Worm (Caenorhabditis elegans) whole organism, early embryonic: ENCODE data around the gene Y51B9A.9.
A peak's percentile ranks its signal among the peaks of the same experiment; 100 is the strongest.

Experiments used
- B0310.2 ChIP-seq: sonication (generic microtip); optimal IDR thresholded peaks from 2 replicates; lab custom pipeline; 2016; ENCODE audit warnings: mild to moderate bottlenecking, missing genetic modification characterization, missing compliant biosample characterization
- F13C5.2 ChIP-seq: sonication (generic microtip); optimal IDR thresholded peaks from 2 replicates; lab custom pipeline; 2017; ENCODE audit warnings: mild to moderate bottlenecking, missing genetic modification characterization, inconsistent platforms, missing compliant biosample characterization
- aly-1 ChIP-seq: sonication (generic microtip); optimal IDR thresholded peaks from 2 replicates; lab custom pipeline; 2016; ENCODE audit warnings: missing genetic modification characterization, missing compliant biosample characterization
- ama-1 ChIP-seq: fragments of 150-350 bp; optimal IDR thresholded peaks from 2 replicates; lab custom pipeline; 2014
- ceh-13 ChIP-seq: fragments of 200-800 bp; sonication (Bioruptor generic); optimal IDR thresholded peaks from 2 replicates; lab custom pipeline; 2018; ENCODE audit warnings: mild to moderate bottlenecking, missing genetic modification characterization, missing compliant biosample characterization
- ceh-36 ChIP-seq: sonication (generic microtip); optimal IDR thresholded peaks from 2 replicates; lab custom pipeline; 2016; ENCODE audit warnings: missing genetic modification characterization, inconsistent platforms, missing compliant biosample characterization
- ets-7 ChIP-seq: sonication (generic microtip); optimal IDR thresholded peaks from 2 replicates; lab custom pipeline; 2016; ENCODE audit warnings: missing genotype, missing genetic modification characterization, missing compliant biosample characterization
- flt-1 ChIP-seq: fragments of 200-800 bp; sonication (Bioruptor generic); IDR thresholded peaks from 2 replicates; pipeline ENCODE4 v1.3.6; 2022; ENCODE audit warnings: missing genetic modification characterization, missing compliant biosample characterization
- hmbx-1 ChIP-seq: sonication (generic microtip); optimal IDR thresholded peaks from 2 replicates; lab custom pipeline; 2016; ENCODE audit warnings: mild to moderate bottlenecking, missing genetic modification characterization, missing compliant biosample characterization
- hmg-4 ChIP-seq: fragments of 200-800 bp; sonication (Bioruptor generic); optimal IDR thresholded peaks from 2 replicates; lab custom pipeline; 2018; ENCODE audit warnings: mild to moderate bottlenecking, missing genetic modification characterization, missing compliant biosample characterization
- hnd-1 ChIP-seq: sonication (generic microtip); optimal IDR thresholded peaks from 2 replicates; lab custom pipeline; 2016; ENCODE audit warnings: missing genetic modification characterization, missing compliant biosample characterization
- pes-1 ChIP-seq: fragments of 200-800 bp; sonication (Bioruptor generic); IDR thresholded peaks from 2 replicates; pipeline ENCODE4 v1.3.6; 2022; ENCODE audit warnings: missing genetic modification reagents, missing genetic modification characterization, missing compliant biosample characterization
- scrt-1 ChIP-seq: fragments of 200-800 bp; sonication (Bioruptor generic); IDR thresholded peaks from 2 replicates; pipeline ENCODE4 v1.3.6; 2022; ENCODE audit warnings: missing genetic modification characterization, missing compliant biosample characterization
- sea-1 ChIP-seq: fragments of 200-800 bp; sonication (Bioruptor generic); conservative IDR thresholded peaks from 2 replicates; pipeline ENCODE4 v1.3.6; 2022; ENCODE audit warnings: missing genetic modification characterization, missing compliant biosample characterization
- tbx-11 ChIP-seq: fragments of 200-800 bp; sonication (Bioruptor generic); IDR thresholded peaks from 2 replicates; pipeline ENCODE4 v1.3.6; 2022; ENCODE audit warnings: missing genetic modification characterization, missing compliant biosample characterization
- tbx-37 ChIP-seq: fragments of 200-800 bp; sonication (Bioruptor generic); conservative IDR thresholded peaks from 2 replicates; pipeline ENCODE4 v1.3.6; 2022; ENCODE audit warnings: missing genetic modification reagents, missing genetic modification characterization, missing compliant biosample characterization
- tra-4 ChIP-seq: sonication (generic microtip); optimal IDR thresholded peaks from 2 replicates; lab custom pipeline; 2017; ENCODE audit warnings: missing genetic modification characterization, missing compliant biosample characterization

The Y51B9A.9 gene

DNA sequence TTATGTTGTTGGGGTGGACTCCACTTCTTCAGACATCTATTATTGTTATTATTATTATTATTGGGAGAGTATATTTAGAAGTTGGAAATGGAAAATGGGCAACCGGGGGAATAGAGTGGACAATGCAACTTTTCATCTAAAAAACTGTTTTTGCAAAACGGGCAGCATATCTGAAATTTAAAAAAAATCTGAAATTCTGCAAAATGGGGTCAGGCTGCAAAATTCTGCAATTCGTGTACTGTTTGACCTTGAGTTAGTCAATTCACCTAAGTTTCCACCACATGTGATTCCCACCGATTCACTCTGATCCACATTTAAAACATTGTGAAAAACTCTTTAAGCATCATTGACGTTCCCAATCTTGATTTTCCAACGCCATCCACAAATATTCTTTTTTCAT, 24.4 kb downstream of the Y51B9A.9 start, which contains the start of gene C06C3.4:
TSS of gene C06C3.4 (plus strand) at position 301 of the 400 bp plus-strand sequence.
- no peak for TF ChIP-seq flt-1 (GFP tag; lab: Robert Waterston, UW)
- no peak for TF ChIP-seq F13C5.2 (tag; lab: Kevin White, UChicago)
- TF ChIP-seq hnd-1 (tag; lab: Kevin White, UChicago), result no peak
- TF ChIP-seq tra-4 (tag; lab: Kevin White, UChicago), result no peak
- no peak for TF ChIP-seq B0310.2 (tag; lab: Kevin White, UChicago)
- no peak for TF ChIP-seq ama-1 (lab: Kevin White, UChicago)
- no peak for TF ChIP-seq ceh-13
- no peak for TF ChIP-seq tbx-11 (GFP tag; lab: Robert Waterston, UW)
- TF ChIP-seq scrt-1 (GFP tag; lab: Robert Waterston, UW), result no peak
- no peak for TF ChIP-seq hmbx-1 (tag; lab: Kevin White, UChicago)
- TF ChIP-seq hmg-4, result no peak

DNA sequence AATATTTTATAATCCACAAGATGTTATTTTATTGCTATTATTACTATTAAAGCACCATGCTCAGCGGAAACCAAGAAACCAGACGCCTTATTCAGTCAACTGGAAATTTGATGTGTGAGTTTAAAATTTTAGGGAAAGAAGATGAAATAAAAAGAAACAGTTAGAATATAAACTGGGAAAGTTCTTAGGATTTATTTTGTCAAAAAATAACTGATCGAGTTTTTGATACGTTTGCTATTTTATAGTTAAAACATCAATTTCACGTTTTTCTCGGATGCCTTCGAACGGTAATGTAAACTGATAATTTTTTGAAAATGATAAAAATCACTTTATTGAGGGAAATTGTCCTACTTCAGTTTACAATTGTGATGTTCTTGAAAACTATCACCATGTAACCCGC, 25.0 kb downstream of the Y51B9A.9 start, which contains the start of gene C06C3.3:
TSS of gene C06C3.3 (minus strand) at position 101 of the 400 bp plus-strand sequence.
- TF ChIP-seq aly-1 (tag; lab: Kevin White, UChicago) (no peak), B0310.2 (tag; lab: Kevin White, UChicago) (no peak), ama-1 (lab: Kevin White, UChicago) (no peak), scrt-1 (GFP tag; lab: Robert Waterston, UW) (no peak), flt-1 (GFP tag; lab: Robert Waterston, UW) (no peak), hnd-1 (tag; lab: Kevin White, UChicago) (no peak), tbx-11 (GFP tag; lab: Robert Waterston, UW) (no peak), tbx-37 (GFP tag; lab: Robert Waterston, UW) (no peak), hmbx-1 (tag; lab: Kevin White, UChicago) (no peak), pes-1 (GFP tag; lab: Robert Waterston, UW) (no peak), ets-7 (tag; lab: Kevin White, UChicago) (no peak), F13C5.2 (tag; lab: Kevin White, UChicago) (no peak), tra-4 (tag; lab: Kevin White, UChicago) (no peak), ceh-36 (no peak)

- TF ChIP-seq pes-1 (GFP tag; lab: Robert Waterston, UW) (no peak), scrt-1 (GFP tag; lab: Robert Waterston, UW) (no peak), aly-1 (tag; lab: Kevin White, UChicago) (no peak), sea-1 (GFP tag; lab: Robert Waterston, UW) (no peak), tbx-11 (GFP tag; lab: Robert Waterston, UW) (no peak), ama-1 (lab: Kevin White, UChicago) (no peak), hmbx-1 (tag; lab: Kevin White, UChicago) (no peak), B0310.2 (tag; lab: Kevin White, UChicago) (no peak), flt-1 (GFP tag; lab: Robert Waterston, UW) (no peak), hmg-4 (no peak), ceh-36 (no peak), tra-4 (tag; lab: Kevin White, UChicago) (no peak), ceh-13 (no peak), F13C5.2 (tag; lab: Kevin White, UChicago) (no peak), ets-7 (tag; lab: Kevin White, UChicago) (no peak), hnd-1 (tag; lab: Kevin White, UChicago) (no peak), tbx-37 (GFP tag; lab: Robert Waterston, UW) (no peak)
Observed at ce11 chrII:9369394-9369793, 28.0 kb downstream of the Y51B9A.9 start.

DNA sequence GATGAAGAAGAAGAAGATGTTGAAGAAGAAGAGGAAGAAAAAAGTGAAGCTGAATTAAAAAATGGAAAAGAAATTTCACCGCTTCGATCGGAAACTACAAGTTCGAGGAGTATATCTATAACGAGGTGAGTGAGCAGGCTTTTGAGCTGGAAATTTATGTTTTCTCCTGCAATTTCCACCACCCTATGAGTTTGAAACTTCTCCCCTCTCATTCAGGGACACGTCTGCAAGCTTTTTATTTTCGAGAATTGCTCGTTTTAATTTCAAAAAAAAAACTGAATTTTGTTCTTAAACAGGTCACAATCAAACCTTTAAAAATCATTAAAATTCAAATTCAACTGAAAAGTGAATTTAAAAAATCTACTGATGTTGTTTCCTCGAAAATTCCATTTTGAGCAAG, 35.1 kb downstream of the Y51B9A.9 start:
- TF ChIP-seq scrt-1 (GFP tag; lab: Robert Waterston, UW), result no peak
- no peak for TF ChIP-seq tbx-37 (GFP tag; lab: Robert Waterston, UW)
- no peak for TF ChIP-seq tbx-11 (GFP tag; lab: Robert Waterston, UW)

- no peak for TF ChIP-seq tbx-11 (GFP tag; lab: Robert Waterston, UW)
- TF ChIP-seq tbx-37 (GFP tag; lab: Robert Waterston, UW), result no peak
- TF ChIP-seq tra-4 (tag; lab: Kevin White, UChicago), result no peak
Observed at ce11 chrII:9358230-9358629, 39.2 kb downstream of the Y51B9A.9 start, which contains the start of gene mel-11. mel-11 (plus strand) TSS chrII:9358530.

DNA sequence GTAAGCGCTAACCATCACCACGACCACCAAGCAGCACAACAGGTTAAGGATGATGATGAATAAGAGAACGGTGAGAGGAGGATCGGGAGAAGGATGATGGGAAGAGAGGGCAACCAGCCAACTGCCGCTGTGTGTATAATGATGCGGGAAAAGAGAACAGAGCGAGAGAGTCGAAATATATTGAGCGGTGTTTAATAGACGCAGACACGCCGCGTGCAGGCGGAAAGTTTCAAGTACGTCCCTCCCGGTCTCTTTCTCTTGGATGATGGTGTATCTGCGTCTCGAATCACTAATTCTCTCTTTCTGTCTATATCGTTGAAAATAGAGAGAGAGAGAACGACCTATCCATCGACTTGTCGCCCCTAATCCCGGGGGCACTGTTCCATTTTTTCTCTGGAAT, 40.7 kb downstream of the Y51B9A.9 start:
- TF ChIP-seq hmbx-1 (tag; lab: Kevin White, UChicago) (no peak), flt-1 (GFP tag; lab: Robert Waterston, UW) (no peak), hmg-4 (peak; percentile 49)

- TF ChIP-seq tra-4 (tag; lab: Kevin White, UChicago) (no peak), ceh-13 (no peak), F13C5.2 (tag; lab: Kevin White, UChicago) (no peak), ama-1 (lab: Kevin White, UChicago) (no peak), ceh-36 (no peak)
Observed at ce11 chrII:9352669-9353068, 44.7 kb downstream of the Y51B9A.9 start, which contains the start of the genes sdhb-1 and cup-15. sdhb-1 (minus strand) TSS chrII:9352731. cup-15 (plus strand) TSS chrII:9353000.

DNA sequence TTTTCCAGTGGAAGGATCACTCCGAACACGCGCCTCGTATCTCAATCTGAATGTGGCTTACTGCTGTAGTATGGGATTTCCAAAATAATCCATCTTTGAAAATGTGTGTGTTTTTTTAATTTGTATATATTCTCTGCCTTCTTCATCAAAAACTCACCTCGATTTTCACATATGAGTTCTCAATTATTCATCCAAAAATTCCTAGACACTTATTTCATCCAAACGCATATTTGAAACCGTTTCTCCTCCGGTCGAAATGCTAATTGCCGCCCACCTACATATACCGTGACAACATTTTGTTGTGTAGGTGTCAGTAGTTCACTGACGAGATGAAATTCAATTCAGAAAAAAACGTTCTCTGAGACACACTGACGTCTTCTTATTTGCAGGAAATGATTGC, 50.0 kb downstream of the Y51B9A.9 start:
- TF ChIP-seq ets-7 (tag; lab: Kevin White, UChicago) (no peak), scrt-1 (GFP tag; lab: Robert Waterston, UW) (no peak), ceh-13 (no peak), aly-1 (tag; lab: Kevin White, UChicago) (no peak), F13C5.2 (tag; lab: Kevin White, UChicago) (no peak)
